Fruit fly (Drosophila melanogaster) whole organism, embryonic: ENCODE data around the gene CG17562.

Source experiments
- Atf6 ChIP-seq: fragments of 200-800 bp; sonication (Bioruptor generic); IDR thresholded peaks from 2 replicates; pipeline ENCODE4 v1.3.6; 2022; ENCODE audit warnings: missing biosample characterization, missing genetic modification characterization
- C15 ChIP-seq: fragments of 200-800 bp; sonication (Bioruptor generic); IDR thresholded peaks from 3 replicates; pipeline ENCODE4 v1.3.6; 2022; ENCODE audit warnings: missing biosample characterization, missing genetic modification characterization
- CG11504 ChIP-seq: fragments of 200-800 bp; sonication (Bioruptor generic); optimal IDR thresholded peaks from 3 replicates; lab custom pipeline; 2019; ENCODE audit warnings: missing biosample characterization, mild to moderate bottlenecking, missing genetic modification characterization, moderate library complexity
- CG13775 ChIP-seq: fragments of 200-800 bp; sonication (Bioruptor generic); optimal IDR thresholded peaks from 3 replicates; lab custom pipeline; 2017; ENCODE audit warnings: missing biosample characterization, mild to moderate bottlenecking, missing genetic modification characterization
- CG13894 ChIP-seq: fragments of 200-800 bp; sonication (Bioruptor generic); optimal IDR thresholded peaks from 3 replicates; lab custom pipeline; 2018; ENCODE audit warnings: missing biosample characterization, mild to moderate bottlenecking, missing genetic modification characterization, moderate library complexity
- CG14050 ChIP-seq: fragments of 200-800 bp; sonication (Bioruptor generic); IDR thresholded peaks from 3 replicates; pipeline ENCODE4 v1.3.6; 2022; ENCODE audit warnings: missing biosample characterization, missing genetic modification characterization
- CG14860 ChIP-seq: fragments of 200-800 bp; sonication (Bioruptor generic); IDR thresholded peaks from 3 replicates; pipeline ENCODE4 v1.3.6; 2022; ENCODE audit warnings: missing biosample characterization, missing genetic modification characterization; ENCODE audit not compliant: partially characterized antibody
- CG15514 ChIP-seq: fragments of 200-800 bp; sonication (Bioruptor generic); optimal IDR thresholded peaks from 3 replicates; lab custom pipeline; 2017; ENCODE audit warnings: missing biosample characterization, missing genetic modification characterization, mild to moderate bottlenecking, moderate library complexity, missing genetic modification reagents
- CG15601 ChIP-seq: fragments of 200-800 bp; sonication (Bioruptor generic); optimal IDR thresholded peaks from 3 replicates; lab custom pipeline; 2019; ENCODE audit warnings: missing biosample characterization, mild to moderate bottlenecking, missing genetic modification characterization, moderate library complexity
- CG18262 ChIP-seq: fragments of 200-800 bp; optimal IDR thresholded peaks from 3 replicates; lab custom pipeline; 2019; ENCODE audit warnings: missing biosample characterization, mild to moderate bottlenecking, missing genetic modification characterization, moderate library complexity
- CG2202 ChIP-seq: fragments of 200-800 bp; sonication (Bioruptor generic); optimal IDR thresholded peaks from 2 replicates; lab custom pipeline; 2018; ENCODE audit warnings: missing biosample characterization, mild to moderate bottlenecking, missing genetic modification characterization
- CG2889 ChIP-seq: fragments of 200-800 bp; sonication (Bioruptor generic); IDR thresholded peaks from 3 replicates; pipeline ENCODE4 v1.3.6; 2022; ENCODE audit warnings: missing biosample characterization, missing genetic modification characterization
- CG30403 ChIP-seq: fragments of 200-800 bp; sonication (Bioruptor generic); optimal IDR thresholded peaks from 3 replicates; lab custom pipeline; 2016; ENCODE audit warnings: missing biosample characterization, missing genetic modification characterization
- CG31224 ChIP-seq: fragments of 200-800 bp; sonication (Bioruptor generic); IDR thresholded peaks from 2 replicates; pipeline ENCODE4 v1.3.6; 2022; ENCODE audit warnings: missing biosample characterization, missing genetic modification characterization
- CG31365 ChIP-seq: fragments of 200-800 bp; sonication (Bioruptor generic); optimal IDR thresholded peaks from 2 replicates; lab custom pipeline; 2018; ENCODE audit warnings: missing biosample characterization, mild to moderate bottlenecking, missing genetic modification characterization
- CG32772 ChIP-seq: fragments of 200-800 bp; sonication (Bioruptor generic); IDR thresholded peaks from 2 replicates; pipeline ENCODE4 v1.3.6; 2022; ENCODE audit warnings: missing biosample characterization, missing genetic modification characterization
- CG34422 ChIP-seq: fragments of 200-800 bp; sonication (Bioruptor generic); IDR thresholded peaks from 3 replicates; pipeline ENCODE4 v1.3.6; 2022; ENCODE audit warnings: missing biosample characterization, missing genetic modification characterization
- CG6254 ChIP-seq: fragments of 200-800 bp; sonication (Bioruptor generic); optimal IDR thresholded peaks from 3 replicates; lab custom pipeline; 2017; ENCODE audit warnings: mild to moderate bottlenecking, missing biosample characterization, missing genetic modification reagents, missing genetic modification characterization
- CG7928 ChIP-seq: fragments of 200-800 bp; sonication (Bioruptor generic); optimal IDR thresholded peaks from 2 replicates; lab custom pipeline; 2017; ENCODE audit warnings: missing biosample characterization, mild to moderate bottlenecking, missing genetic modification characterization
- CG7963 ChIP-seq: fragments of 200-800 bp; sonication (Bioruptor generic); IDR thresholded peaks from 3 replicates; pipeline ENCODE4 v1.3.6; 2022; ENCODE audit warnings: missing biosample characterization, missing genetic modification characterization; ENCODE audit not compliant: partially characterized antibody
- ERR ChIP-seq: fragments of 200-800 bp; sonication (Bioruptor generic); optimal IDR thresholded peaks from 2 replicates; lab custom pipeline; 2016; ENCODE audit warnings: missing biosample characterization, missing genetic modification characterization
- GATAe ChIP-seq: fragments of 200-800 bp; sonication (Bioruptor generic); conservative IDR thresholded peaks from 2 replicates; pipeline ENCODE4 v1.3.6; 2022; ENCODE audit warnings: missing biosample characterization, missing genetic modification characterization
- Lim3 ChIP-seq: fragments of 200-800 bp; sonication (Bioruptor generic); IDR thresholded peaks from 2 replicates; pipeline ENCODE4 v1.3.6; 2022; ENCODE audit warnings: missing biosample characterization, missing genetic modification characterization
- NK7.1 ChIP-seq: fragments of 200-800 bp; sonication (Bioruptor generic); optimal IDR thresholded peaks from 3 replicates; lab custom pipeline; 2016; ENCODE audit warnings: missing biosample characterization, missing genetic modification characterization
- Optix ChIP-seq: fragments of 200-800 bp; sonication (Bioruptor generic); IDR thresholded peaks from 3 replicates; pipeline ENCODE4 v1.3.6; 2022; ENCODE audit warnings: missing biosample characterization, missing genetic modification characterization
- Scr ChIP-seq: fragments of 200-800 bp; sonication (Bioruptor generic); IDR thresholded peaks from 2 replicates; pipeline ENCODE4 v1.3.6; 2022; ENCODE audit warnings: missing biosample characterization, missing genetic modification characterization; ENCODE audit not compliant: partially characterized antibody
- Six4 ChIP-seq: fragments of 200-800 bp; sonication (Bioruptor generic); optimal IDR thresholded peaks from 2 replicates; lab custom pipeline; 2016; ENCODE audit warnings: missing biosample characterization, missing genetic modification characterization
- Tbp ChIP-seq: fragments of >200 bp; optimal IDR thresholded peaks from 2 replicates; lab custom pipeline; 2018; ENCODE audit warnings: missing biosample characterization, missing genetic modification characterization
- al ChIP-seq: fragments of 200-800 bp; sonication (Bioruptor generic); IDR thresholded peaks from 2 replicates; pipeline ENCODE4 v1.3.6; 2022; ENCODE audit warnings: missing biosample characterization, missing genetic modification characterization
- amos ChIP-seq: fragments of 200-800 bp; sonication (Bioruptor generic); IDR thresholded peaks from 2 replicates; pipeline ENCODE4 v1.3.6; 2022; ENCODE audit warnings: missing biosample characterization, missing genetic modification characterization; ENCODE audit not compliant: partially characterized antibody
- cwo ChIP-seq: fragments of 200-800 bp; sonication (Bioruptor generic); optimal IDR thresholded peaks from 3 replicates; lab custom pipeline; 2017; ENCODE audit warnings: missing biosample characterization, missing genetic modification characterization, mild to moderate bottlenecking, moderate library complexity, missing genetic modification reagents
- da ChIP-seq: fragments of 200-800 bp; sonication (Bioruptor generic); optimal IDR thresholded peaks from 2 replicates; lab custom pipeline; 2016; ENCODE audit warnings: missing biosample characterization, missing genetic modification characterization
- dimm ChIP-seq: fragments of 200-800 bp; sonication (Bioruptor generic); IDR thresholded peaks from 2 replicates; pipeline ENCODE4 v1.3.6; 2022; ENCODE audit warnings: missing biosample characterization, missing genetic modification characterization
- fd3F ChIP-seq: fragments of 200-800 bp; sonication (Bioruptor generic); optimal IDR thresholded peaks from 2 replicates; lab custom pipeline; 2018; ENCODE audit warnings: missing biosample characterization, mild to moderate bottlenecking, missing genetic modification characterization, moderate library complexity
- gsb ChIP-seq: fragments of 200-800 bp; sonication (Bioruptor generic); IDR thresholded peaks from 2 replicates; pipeline ENCODE4 v1.3.6; 2022; ENCODE audit warnings: missing biosample characterization, missing genetic modification characterization
- ham ChIP-seq: fragments of 200-800 bp; sonication (Bioruptor generic); IDR thresholded peaks from 2 replicates; pipeline ENCODE4 v1.3.6; 2022; ENCODE audit warnings: missing biosample characterization, missing genetic modification characterization
- hb ChIP-seq: fragments of 200-800 bp; sonication (Bioruptor generic); IDR thresholded peaks from 3 replicates; pipeline ENCODE4 v1.3.6; 2022; ENCODE audit warnings: missing biosample characterization, missing genetic modification characterization; ENCODE audit not compliant: partially characterized antibody
- hbn ChIP-seq: fragments of 200-800 bp; sonication (Bioruptor generic); IDR thresholded peaks from 2 replicates; pipeline ENCODE4 v1.3.6; 2022; ENCODE audit warnings: missing biosample characterization, missing genetic modification characterization; ENCODE audit not compliant: partially characterized antibody
- hkb ChIP-seq, 2 experiments: fragments of 200-800 bp in 1 of 2; fragments of >200 bp in 1 of 2; sonication (Bioruptor generic) in 1 of 2; IDR thresholded peaks in 1 of 2; optimal IDR thresholded peaks in 1 of 2; 2 replicates each; pipeline versions ENCODE4 v1.3.6 to Lab custom; 2017 to 2022; ENCODE audit warnings: missing biosample characterization in 1 of 2, missing genetic modification characterization in 1 of 2
- mam ChIP-seq: fragments of 200-800 bp; sonication (Bioruptor generic); optimal IDR thresholded peaks from 3 replicates; lab custom pipeline; 2016; ENCODE audit warnings: missing biosample characterization, missing genetic modification characterization
- nerfin-1 ChIP-seq: fragments of 200-800 bp; sonication (Bioruptor generic); optimal IDR thresholded peaks from 3 replicates; lab custom pipeline; 2019; ENCODE audit warnings: missing biosample characterization, mild to moderate bottlenecking, missing genetic modification characterization, moderate library complexity
- peb ChIP-seq: fragments of 200-800 bp; sonication (Bioruptor generic); IDR thresholded peaks from 2 replicates; pipeline ENCODE4 v1.3.6; 2022; ENCODE audit warnings: missing biosample characterization, missing genetic modification characterization
- pum ChIP-seq: fragments of 200-800 bp; sonication (Bioruptor generic); optimal IDR thresholded peaks from 2 replicates; lab custom pipeline; 2016; ENCODE audit warnings: missing biosample characterization, missing genetic modification characterization
- pzg ChIP-seq: fragments of 200-800 bp; sonication (Bioruptor generic); optimal IDR thresholded peaks from 3 replicates; lab custom pipeline; 2018; ENCODE audit warnings: missing biosample characterization, mild to moderate bottlenecking, missing genetic modification characterization, moderate library complexity
- row ChIP-seq: fragments of 200-800 bp; sonication (Bioruptor generic); IDR thresholded peaks from 3 replicates; pipeline ENCODE4 v1.3.6; 2022; ENCODE audit warnings: missing biosample characterization, missing genetic modification characterization
- tll ChIP-seq, 2 experiments: fragments of 200-800 bp in 1 of 2; fragments of >200 bp in 1 of 2; sonication (Bioruptor generic) in 1 of 2; optimal IDR thresholded peaks; 2 replicates each; lab custom pipeline; 2017 to 2019; ENCODE audit warnings: missing biosample characterization in 2 of 2, missing genetic modification characterization in 2 of 2, mild to moderate bottlenecking in 1 of 2, moderate library complexity in 1 of 2
- ttk ChIP-seq: fragments of 200-800 bp; sonication (Bioruptor generic); IDR thresholded peaks from 2 replicates; pipeline ENCODE4 v2.1.2; 2022; ENCODE audit warnings: missing biosample characterization, missing genetic modification characterization
- zfh1 ChIP-seq: fragments of 200-800 bp; sonication (Bioruptor generic); IDR thresholded peaks from 3 replicates; pipeline ENCODE4 v1.3.6; 2022; ENCODE audit warnings: missing biosample characterization, missing genetic modification characterization

CG17562 gene

DNA sequence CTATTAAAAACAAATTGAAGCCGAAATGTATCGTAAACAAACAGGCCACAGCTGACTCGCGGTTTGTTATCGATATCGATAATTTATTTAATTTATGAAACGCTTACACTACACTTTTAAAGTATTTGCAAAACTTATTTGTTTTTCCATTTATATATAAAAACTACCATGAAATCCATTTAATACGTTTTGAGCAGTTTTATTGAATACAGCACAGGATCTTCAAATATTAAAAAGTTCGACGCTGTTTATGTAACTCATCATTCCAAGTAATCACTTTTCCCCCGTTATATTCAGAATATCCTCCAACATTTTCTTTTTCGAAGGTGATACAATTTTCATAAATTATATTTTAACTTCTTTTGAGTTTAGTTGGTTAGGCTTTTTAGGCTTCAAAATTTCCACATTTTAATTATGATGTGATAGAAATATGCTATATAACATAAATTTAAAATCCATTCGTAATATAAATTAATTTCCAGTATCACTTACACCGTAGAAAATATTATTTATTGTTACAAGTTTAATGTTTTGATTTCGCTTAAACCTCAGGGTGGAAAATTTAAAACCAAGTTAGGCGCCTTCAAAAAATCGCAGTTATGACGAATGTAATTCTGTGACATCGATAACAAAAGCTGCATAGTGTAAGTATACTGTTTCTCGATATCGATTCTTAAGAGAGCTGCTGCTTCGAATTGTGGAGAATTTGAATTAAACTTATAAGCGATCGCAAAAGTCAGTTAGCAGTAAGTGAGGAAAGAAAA lies 32.0 kb downstream of the CG17562 start, which contains the start of the genes CG10324 and CCT3 (continued):
- TF ChIP-seq CG14050 (peak; percentile 56; the same call in 2 of the 3 replicates), hkb (optimal IDR thresholded peaks at IDR 0.05; lab: Kevin White, UChicago) (no peak), hkb (GFP tag; IDR thresholded peaks at IDR 0.05; lab: Robert Waterston, UW) (peak; percentile 61), hb (peak; percentile 38; the same call in 1 of the 3 replicates), gsb (no peak), GATAe (no peak), CG7963 (peak; percentile 48; the same call in 1 of the 3 replicates), CG18262 (tag; lab: Kevin White, UChicago) (peak; percentile 78), nerfin-1 (peak; percentile 60), CG14860 (peak; percentile 68), CG34422 (peak; percentile 48; the same call in 1 of the 3 replicates), Six4 (GFP tag; lab: Kevin White, UChicago) (peak; percentile 37), CG13894 (tag; lab: Kevin White, UChicago) (peak; percentile 25), CG31365 (no peak), CG2202 (peak; percentile 15), Atf6 (GFP tag; lab: Robert Waterston, UW) (peak; percentile 64; the same call in 1 of the 2 replicates), ERR (GFP tag; lab: Kevin White, UChicago) (no peak), mam (GFP tag; lab: Kevin White, UChicago) (peak; percentile 45), fd3F (peak; percentile 55), CG15601 (tag; lab: Kevin White, UChicago) (peak; percentile 42), Tbp (no peak), al (peak; percentile 54), Lim3 (no peak), ham (GFP tag; lab: Robert Waterston, UW) (no peak), pum (peak; percentile 36), zfh1 (GFP tag; lab: Robert Waterston, UW) (peak; percentile 66; the same call in 2 of the 3 replicates), CG11504 (no peak), peb (no peak), CG2889 (GFP tag; lab: Robert Waterston, UW) (no peak), NK7.1 (peak; percentile 22), da (GFP tag; lab: Kevin White, UChicago) (no peak), amos (GFP tag; lab: Robert Waterston, UW) (peak; percentile 72), Scr (GFP tag; lab: Robert Waterston, UW) (peak; percentile 71), tll (GFP tag; optimal IDR thresholded peaks at IDR 0.05; lab: Kevin White, UChicago) (no peak), ttk (GFP tag; lab: Robert Waterston, UW) (peak; percentile 55), CG30403 (GFP tag; lab: Kevin White, UChicago) (peak; percentile 80), CG6254 (peak; percentile 18), CG31224 (peak; percentile 34; the same call in 1 of the 2 replicates), CG13775 (GFP tag; lab: Kevin White, UChicago) (peak; percentile 81), cwo (GFP tag; lab: Kevin White, UChicago) (peak; percentile 35), row (GFP tag; lab: Robert Waterston, UW) (peak; percentile 55), CG32772 (GFP tag; lab: Robert Waterston, UW) (peak; percentile 47), CG7928 (peak; percentile 26), Optix (no peak), dimm (GFP tag; lab: Robert Waterston, UW) (no peak), pzg (GFP tag; lab: Kevin White, UChicago) (peak; percentile 37), CG15514 (peak; percentile 35), C15 (GFP tag; lab: Robert Waterston, UW) (0 out of 3 replicates have a peak, but pooled peaks have one; percentile 34), hbn (no peak; the same call in 1 of the 2 replicates)
